Worm (Caenorhabditis elegans): ENCODE results near the gene C47E8.1.
A peak's percentile ranks its signal among the peaks of the same experiment; 100 is the strongest.

Gene C47E8.1

ce11 chrV:14685435-14686058 lies 19.7 kb downstream of the C47E8.1 start, which contains the start of gene C47E8.4 (continued):
- TF ChIP-seq ztf-18 (tag; optimal IDR thresholded peaks at IDR 0.05) (peak; percentile 65), zim-3 (tag; optimal IDR thresholded peaks at IDR 0.05) (peak; percentile 76), F39B2.1 (GFP tag; IDR thresholded peaks at IDR 0.05) (peak; percentile 80; the same call in 1 of the 2 replicates), nfya-1 (tag; optimal IDR thresholded peaks at IDR 0.05; ENCODE audit: borderline replicate concordance, insufficient read depth) (no peak), T07F8.4 (tag; optimal IDR thresholded peaks at IDR 0.05) (peak; percentile 44), B0035.1 (tag; optimal IDR thresholded peaks at IDR 0.05) (peak; percentile 89), nfya-2 (GFP tag; IDR thresholded peaks at IDR 0.05) (peak; percentile 99), ceh-27 (GFP tag; optimal IDR thresholded peaks at IDR 0.05) (peak; percentile 98), egl-18 (GFP tag; IDR thresholded peaks at IDR 0.05) (peak; percentile 94), xnd-1 (tag; optimal IDR thresholded peaks at IDR 0.05) (peak; percentile 75), die-1 (tag; optimal IDR thresholded peaks at IDR 0.05) (no peak), K12H6.12 (tag; optimal IDR thresholded peaks at IDR 0.05) (peak; percentile 96), K11D2.4 (GFP tag; IDR thresholded peaks at IDR 0.05) (peak; percentile 94), unc-130 (GFP tag; optimal IDR thresholded peaks at IDR 0.05) (peak; percentile 97), rec-8 (tag; optimal IDR thresholded peaks at IDR 0.05) (peak; percentile 63 to 81), F55B11.4 (tag; optimal IDR thresholded peaks at IDR 0.05; ENCODE audit: borderline replicate concordance, insufficient read depth) (no peak), egrh-3 (GFP tag; IDR thresholded peaks at IDR 0.05) (peak; percentile 34; the same call in 1 of the 2 replicates), tlf-1 (GFP tag; optimal IDR thresholded peaks at IDR 0.05) (peak; percentile 98), aptf-2 (GFP tag; conservative IDR thresholded peaks at IDR 0.05) (peak; percentile 68), ceh-58 (GFP tag; IDR thresholded peaks at IDR 0.05) (0 out of 2 replicates have a peak, but pooled peaks have one; percentile 79), ztf-22 (GFP tag; optimal IDR thresholded peaks at IDR 0.05) (peak; percentile 85), B0336.3 (GFP tag; IDR thresholded peaks at IDR 0.05) (peak; percentile 90), mxl-1 (tag; optimal IDR thresholded peaks at IDR 0.05) (no peak), ama-1 (optimal IDR thresholded peaks at IDR 0.05) (peak; percentile 53), ama-1 (GFP tag; optimal IDR thresholded peaks at IDR 0.05) (no peak), sptf-2 (GFP tag; optimal IDR thresholded peaks at IDR 0.05) (no peak), lin-40 (tag; optimal IDR thresholded peaks at IDR 0.05) (peak; percentile 98), hlh-26 (GFP tag; conservative IDR thresholded peaks at IDR 0.05) (no peak), cebp-1 (GFP tag; IDR thresholded peaks at IDR 0.05) (peak; percentile 60; the same call in 1 of the 2 replicates), cebp-1 (tag; optimal IDR thresholded peaks at IDR 0.05) (peak; percentile 92), zfh-2 (GFP tag; conservative IDR thresholded peaks at IDR 0.05) (no peak), cebp-2 (GFP tag; IDR thresholded peaks at IDR 0.05) (peak; percentile 91; the same call in 1 of the 2 replicates), hmg-20 (GFP tag; IDR thresholded peaks at IDR 0.05) (peak; percentile 91), efl-1 (GFP tag; optimal IDR thresholded peaks at IDR 0.05) (peak; percentile 66), chd-7 (tag; optimal IDR thresholded peaks at IDR 0.05) (peak; percentile 94), unc-62 (GFP tag; optimal IDR thresholded peaks at IDR 0.05) (peak; percentile 34), fkh-3 (tag; optimal IDR thresholded peaks at IDR 0.05) (no peak), snpc-4 (GFP tag; optimal IDR thresholded peaks at IDR 0.05) (peak; percentile 71), snpc-4 (tag; optimal IDR thresholded peaks at IDR 0.05) (peak; percentile 69 to 92 (median 85)), ztf-26 (tag; optimal IDR thresholded peaks at IDR 0.05) (peak; percentile 94), repo-1 (tag; optimal IDR thresholded peaks at IDR 0.05) (peak; percentile 88), Y95B8A.8 (GFP tag; IDR thresholded peaks at IDR 0.05) (peak; percentile 80; the same call in 1 of the 2 replicates), let-526 (GFP tag; IDR thresholded peaks at IDR 0.05) (peak; percentile 96), nhr-80 (tag; optimal IDR thresholded peaks at IDR 0.05) (peak; percentile 55), F57C9.4 (tag; optimal IDR thresholded peaks at IDR 0.05) (peak; percentile 57), lsy-27 (tag; optimal IDR thresholded peaks at IDR 0.05; ENCODE audit: borderline replicate concordance, insufficient read depth) (no peak), lag-1 (GFP tag; IDR thresholded peaks at IDR 0.05) (no peak), sea-2 (GFP tag; IDR thresholded peaks at IDR 0.05) (peak; percentile 95)

Measured in whole organism, young adult.